Fruit fly (Drosophila melanogaster) whole organism, pupa: Measurements from ENCODE around the gene sip3.

Experiments
- CG10348 ChIP-seq: fragments of 200-800 bp; sonication (Bioruptor generic); IDR thresholded peaks from 2 replicates; pipeline ENCODE4 v1.3.6; 2022; ENCODE audit warnings: missing biosample characterization, missing genetic modification characterization
- CG13204 ChIP-seq: fragments of 200-800 bp; sonication (Bioruptor generic); optimal IDR thresholded peaks from 2 replicates; lab custom pipeline; 2018; ENCODE audit warnings: missing biosample characterization, mild to moderate bottlenecking, missing genetic modification characterization, moderate library complexity
- CG14655 ChIP-seq: fragments of 200-800 bp; sonication (Bioruptor generic); optimal IDR thresholded peaks from 3 replicates; lab custom pipeline; 2017; ENCODE audit warnings: mild to moderate bottlenecking, missing biosample characterization, missing genetic modification reagents, missing genetic modification characterization
- CG15710 ChIP-seq: fragments of 200-800 bp; sonication (Bioruptor generic); optimal IDR thresholded peaks from 2 replicates; lab custom pipeline; 2018; ENCODE audit warnings: missing biosample characterization, mild to moderate bottlenecking, missing genetic modification characterization, moderate library complexity
- CG32121 ChIP-seq: fragments of 200-800 bp; sonication (Bioruptor generic); IDR thresholded peaks from 2 replicates; pipeline ENCODE4 v1.3.6; 2022; ENCODE audit warnings: missing biosample characterization, missing genetic modification characterization
- CG34367 ChIP-seq: fragments of 200-800 bp; sonication (Bioruptor generic); optimal IDR thresholded peaks from 2 replicates; lab custom pipeline; 2018; ENCODE audit warnings: missing biosample characterization, mild to moderate bottlenecking, missing genetic modification characterization
- CG4496 ChIP-seq: fragments of 200-800 bp; sonication (Bioruptor generic); IDR thresholded peaks from 3 replicates; pipeline ENCODE4 v1.3.6; 2022; ENCODE audit warnings: missing biosample characterization, missing genetic modification characterization
- CG8159 ChIP-seq: fragments of 200-800 bp; sonication (Bioruptor generic); optimal IDR thresholded peaks from 3 replicates; lab custom pipeline; 2018; ENCODE audit warnings: missing biosample characterization, mild to moderate bottlenecking, missing genetic modification characterization, moderate library complexity
- CG8301 ChIP-seq: fragments of 200-800 bp; sonication (Bioruptor generic); optimal IDR thresholded peaks from 2 replicates; lab custom pipeline; 2018; ENCODE audit warnings: missing biosample characterization, mild to moderate bottlenecking, missing genetic modification characterization
- EcR ChIP-seq: fragments of 200-800 bp; sonication (Bioruptor generic); optimal IDR thresholded peaks from 3 replicates; lab custom pipeline; 2019; ENCODE audit warnings: missing biosample characterization, missing genetic modification characterization, mild to moderate bottlenecking, moderate library complexity, missing genetic modification reagents
- Ets98B ChIP-seq: fragments of 200-800 bp; sonication (Bioruptor generic); IDR thresholded peaks from 2 replicates; pipeline ENCODE4 v1.3.6; 2022; ENCODE audit warnings: missing biosample characterization, missing genetic modification characterization
- fd96Ca ChIP-seq: fragments of 200-800 bp; sonication (Bioruptor generic); IDR thresholded peaks from 3 replicates; pipeline ENCODE4 v1.3.6; 2022; ENCODE audit warnings: missing biosample characterization, missing genetic modification characterization
- gl ChIP-seq: fragments of 200-800 bp; sonication (Bioruptor generic); optimal IDR thresholded peaks from 2 replicates; lab custom pipeline; 2018; ENCODE audit warnings: missing biosample characterization, mild to moderate bottlenecking, missing genetic modification characterization

dm6 chr3R:31812976-31813298 is 40.9 kb downstream of the sip3 start:
- TF ChIP-seq CG4496: no peak
- no peak for TF ChIP-seq EcR (GFP tag; lab: Kevin White, UChicago)
- no peak for TF ChIP-seq CG34367
- TF ChIP-seq fd96Ca (GFP tag; lab: Robert Waterston, UW): no peak
- no peak for TF ChIP-seq CG8301 (tag; lab: Kevin White, UChicago)
- TF ChIP-seq CG32121 (GFP tag; lab: Robert Waterston, UW): no peak
- TF ChIP-seq gl (tag; lab: Kevin White, UChicago): no peak
- no peak for TF ChIP-seq Ets98B (GFP tag; lab: Robert Waterston, UW)
- TF ChIP-seq CG10348 (GFP tag; lab: Robert Waterston, UW): no peak
- no peak for TF ChIP-seq CG8159
- TF ChIP-seq CG15710 (tag; lab: Kevin White, UChicago): no peak
- TF ChIP-seq CG14655: no peak
- no peak for TF ChIP-seq CG13204 (GFP tag; lab: Kevin White, UChicago)
